Fruit fly (Drosophila melanogaster): Measurements from ENCODE around the gene Cow.

- TF ChIP-seq CG8478 (optimal IDR thresholded peaks at IDR 0.05): no peak
- no peak for TF ChIP-seq CTCF (optimal IDR thresholded peaks at IDR 0.05)
Measured at dm6 chr3R:23056113-23056512, 56.4 kb downstream of the Cow start.
